Fruit fly (Drosophila melanogaster) whole organism, embryonic: ENCODE measurements around the gene CG5376.

ENCODE experiments used
- ATbp ChIP-seq: fragments of 200-800 bp; sonication (Bioruptor generic); optimal IDR thresholded peaks from 2 replicates; lab custom pipeline; 2017; ENCODE audit warnings: missing biosample characterization, mild to moderate bottlenecking, missing genetic modification characterization, missing genetic modification reagents
- Bgb ChIP-seq: fragments of 200-800 bp; sonication (Bioruptor generic); IDR thresholded peaks from 2 replicates; pipeline ENCODE4 v1.3.6; 2022; ENCODE audit warnings: missing biosample characterization, missing genetic modification characterization; ENCODE audit not compliant: partially characterized antibody
- CG10366 ChIP-seq: fragments of 200-800 bp; sonication (Bioruptor generic); IDR thresholded peaks from 2 replicates; pipeline ENCODE4 v1.3.6; 2022; ENCODE audit warnings: missing biosample characterization, missing genetic modification characterization
- CG11398 ChIP-seq: fragments of 200-800 bp; sonication (Bioruptor generic); optimal IDR thresholded peaks from 2 replicates; lab custom pipeline; 2016; ENCODE audit warnings: missing biosample characterization, missing genetic modification characterization
- CG14014 ChIP-seq: fragments of 200-800 bp; sonication (Bioruptor generic); IDR thresholded peaks from 2 replicates; pipeline ENCODE4 v1.3.6; 2022; ENCODE audit warnings: missing biosample characterization, missing genetic modification characterization
- CG14965 ChIP-seq: fragments of 200-800 bp; sonication (Bioruptor generic); optimal IDR thresholded peaks from 2 replicates; lab custom pipeline; 2016; ENCODE audit warnings: missing biosample characterization, missing genetic modification characterization, borderline replicate concordance
- CG15696 ChIP-seq: fragments of 200-800 bp; sonication (Bioruptor generic); optimal IDR thresholded peaks from 2 replicates; lab custom pipeline; 2019; ENCODE audit warnings: missing biosample characterization, mild to moderate bottlenecking, missing genetic modification characterization, moderate library complexity
- CG1603 ChIP-seq: fragments of 200-800 bp; sonication (Bioruptor generic); optimal IDR thresholded peaks from 2 replicates; lab custom pipeline; 2019; ENCODE audit warnings: missing biosample characterization, mild to moderate bottlenecking, missing genetic modification characterization, moderate library complexity
- CG17186 ChIP-seq: fragments of 200-800 bp; sonication (Bioruptor generic); optimal IDR thresholded peaks from 3 replicates; lab custom pipeline; 2017; ENCODE audit warnings: missing biosample characterization, missing genetic modification reagents, missing genetic modification characterization
- CG17359 ChIP-seq: fragments of 200-800 bp; sonication (Bioruptor generic); optimal IDR thresholded peaks from 3 replicates; lab custom pipeline; 2018; ENCODE audit warnings: missing biosample characterization, mild to moderate bottlenecking, missing genetic modification characterization, moderate library complexity
- CG17361 ChIP-seq: fragments of 200-800 bp; sonication (Bioruptor generic); IDR thresholded peaks from 3 replicates; pipeline ENCODE4 v1.3.6; 2022; ENCODE audit warnings: missing biosample characterization, missing genetic modification characterization
- CG2120 ChIP-seq: fragments of 200-800 bp; sonication (Bioruptor generic); optimal IDR thresholded peaks from 3 replicates; lab custom pipeline; 2016; ENCODE audit warnings: missing biosample characterization, missing genetic modification characterization
- CG2199 ChIP-seq: fragments of 200-800 bp; sonication (Bioruptor generic); IDR thresholded peaks from 3 replicates; pipeline ENCODE4 v1.3.6; 2022; ENCODE audit warnings: missing biosample characterization, missing genetic modification characterization
- CG2678 ChIP-seq: fragments of 200-800 bp; sonication (Bioruptor generic); optimal IDR thresholded peaks from 3 replicates; lab custom pipeline; 2019; ENCODE audit warnings: missing biosample characterization, mild to moderate bottlenecking, missing genetic modification characterization, moderate library complexity
- CG30020 ChIP-seq: fragments of 200-800 bp; optimal IDR thresholded peaks from 2 replicates; lab custom pipeline; 2019; ENCODE audit warnings: missing biosample characterization, mild to moderate bottlenecking, missing genetic modification characterization, moderate library complexity
- CG5953 ChIP-seq: fragments of 200-800 bp; sonication (Bioruptor generic); IDR thresholded peaks from 2 replicates; pipeline ENCODE4 v1.3.6; 2022; ENCODE audit warnings: missing biosample characterization, missing genetic modification characterization
- CG7556 ChIP-seq: fragments of 200-800 bp; sonication (Bioruptor generic); optimal IDR thresholded peaks from 2 replicates; lab custom pipeline; 2017; ENCODE audit warnings: missing biosample characterization, mild to moderate bottlenecking, missing genetic modification characterization
- CG8089 ChIP-seq: fragments of 200-800 bp; sonication (Bioruptor generic); optimal IDR thresholded peaks from 3 replicates; lab custom pipeline; 2016; ENCODE audit warnings: missing biosample characterization, missing genetic modification characterization
- CrebB ChIP-seq: fragments of 200-800 bp; sonication (Bioruptor generic); optimal IDR thresholded peaks from 3 replicates; lab custom pipeline; 2018; ENCODE audit warnings: missing biosample characterization, mild to moderate bottlenecking, missing genetic modification characterization
- HLHmδ ChIP-seq: fragments of 200-800 bp; sonication (Bioruptor generic); optimal IDR thresholded peaks from 2 replicates; lab custom pipeline; 2018; ENCODE audit warnings: missing biosample characterization, mild to moderate bottlenecking, missing genetic modification characterization, moderate library complexity
- Hmr ChIP-seq: fragments of 200-800 bp; sonication (Bioruptor generic); optimal IDR thresholded peaks from 3 replicates; lab custom pipeline; 2017; ENCODE audit warnings: mild to moderate bottlenecking, missing biosample characterization, missing genetic modification reagents, missing genetic modification characterization
- Med ChIP-seq: fragments of 200-800 bp; sonication (Bioruptor generic); peaks from one replicate; lab custom pipeline; 2016; ENCODE audit warnings: missing biosample characterization, missing genetic modification characterization, mild to moderate bottlenecking, inconsistent platforms, moderate library complexity
- NK7.1 ChIP-seq: fragments of 200-800 bp; sonication (Bioruptor generic); optimal IDR thresholded peaks from 3 replicates; lab custom pipeline; 2016; ENCODE audit warnings: missing biosample characterization, missing genetic modification characterization
- Ravus ChIP-seq: fragments of 200-800 bp; sonication (Bioruptor generic); IDR thresholded peaks from 2 replicates; pipeline ENCODE4 v1.3.6; 2022; ENCODE audit warnings: missing biosample characterization, missing genetic modification characterization
- Scr ChIP-seq: fragments of 200-800 bp; sonication (Bioruptor generic); IDR thresholded peaks from 2 replicates; pipeline ENCODE4 v1.3.6; 2022; ENCODE audit warnings: missing biosample characterization, missing genetic modification characterization; ENCODE audit not compliant: partially characterized antibody
- Side ChIP-seq: fragments of 200-800 bp; sonication (Bioruptor generic); optimal IDR thresholded peaks from 2 replicates; lab custom pipeline; 2016; ENCODE audit warnings: missing biosample characterization, missing genetic modification characterization
- Stat92E ChIP-seq, 3 experiments: fragments of >200 bp in 2 of 3; fragments of 200-800 bp in 1 of 3; sonication (Bioruptor generic) in 1 of 3; optimal IDR thresholded peaks; 2 replicates each; lab custom pipeline; 2017 to 2019; ENCODE audit warnings: missing biosample characterization in 3 of 3, missing genetic modification characterization in 3 of 3, mild to moderate bottlenecking in 1 of 3, moderate library complexity in 1 of 3
- Vsx1 ChIP-seq: fragments of 200-800 bp; sonication (Bioruptor generic); optimal IDR thresholded peaks from 2 replicates; lab custom pipeline; 2017; ENCODE audit warnings: missing biosample characterization, mild to moderate bottlenecking, missing genetic modification characterization, missing genetic modification reagents
- Xrp1 ChIP-seq: fragments of 200-800 bp; sonication (Bioruptor generic); IDR thresholded peaks from 2 replicates; pipeline ENCODE4 v1.3.6; 2022; ENCODE audit warnings: missing biosample characterization, missing genetic modification characterization
- ato ChIP-seq: fragments of 200-800 bp; sonication (Bioruptor generic); IDR thresholded peaks from 2 replicates; pipeline ENCODE4 v1.3.6; 2022; ENCODE audit warnings: missing biosample characterization, missing genetic modification characterization; ENCODE audit not compliant: partially characterized antibody
- chinmo ChIP-seq: fragments of 200-800 bp; sonication (Bioruptor generic); IDR thresholded peaks from 4 replicates; pipeline ENCODE4 v1.3.6; 2022; ENCODE audit warnings: missing biosample characterization, missing genetic modification characterization; ENCODE audit not compliant: partially characterized antibody
- chn ChIP-seq: fragments of 200-800 bp; sonication (Bioruptor generic); optimal IDR thresholded peaks from 2 replicates; lab custom pipeline; 2016; ENCODE audit warnings: missing biosample characterization, missing genetic modification characterization
- ci ChIP-seq: fragments of 200-800 bp; sonication (Bioruptor generic); IDR thresholded peaks from 3 replicates; pipeline ENCODE4 v1.3.6; 2022; ENCODE audit warnings: missing biosample characterization, missing genetic modification characterization
- corto ChIP-seq: fragments of 200-800 bp; sonication (Bioruptor generic); optimal IDR thresholded peaks from 2 replicates; lab custom pipeline; 2016; ENCODE audit warnings: missing biosample characterization, mild to moderate bottlenecking, missing genetic modification characterization, moderate library complexity
- crol ChIP-seq: fragments of 200-800 bp; sonication (Bioruptor generic); IDR thresholded peaks from 2 replicates; pipeline ENCODE4 v1.3.6; 2022; ENCODE audit warnings: missing biosample characterization, missing genetic modification characterization
- dpn ChIP-seq, 2 experiments: fragments of 200-800 bp; sonication (Bioruptor generic); optimal IDR thresholded peaks; 3 replicates each; lab custom pipeline; 2016; ENCODE audit warnings: missing biosample characterization in 2 of 2, missing genetic modification characterization in 2 of 2
- nau ChIP-seq: fragments of 200-800 bp; sonication (Bioruptor generic); optimal IDR thresholded peaks from 3 replicates; lab custom pipeline; 2017; ENCODE audit warnings: missing biosample characterization, mild to moderate bottlenecking, missing genetic modification characterization, missing genetic modification reagents
- nmo ChIP-seq: fragments of 200-800 bp; sonication (Bioruptor generic); optimal IDR thresholded peaks from 2 replicates; lab custom pipeline; 2018; ENCODE audit warnings: missing biosample characterization, mild to moderate bottlenecking, missing genetic modification characterization, moderate library complexity
- sim ChIP-seq: fragments of 200-800 bp; sonication (Bioruptor generic); IDR thresholded peaks from 2 replicates; pipeline ENCODE4 v1.3.6; 2022; ENCODE audit warnings: missing biosample characterization, missing genetic modification characterization
- slp2 ChIP-seq: fragments of 200-800 bp; sonication (Bioruptor generic); optimal IDR thresholded peaks from 2 replicates; lab custom pipeline; 2016; ENCODE audit warnings: missing biosample characterization, missing genetic modification characterization
- so ChIP-seq: fragments of 200-800 bp; sonication (Bioruptor generic); IDR thresholded peaks from 3 replicates; pipeline ENCODE4 v1.3.6; 2022; ENCODE audit warnings: missing biosample characterization, missing genetic modification characterization
- sob ChIP-seq: fragments of 200-800 bp; sonication (Bioruptor generic); IDR thresholded peaks from 2 replicates; pipeline ENCODE4 v1.3.6; 2022; ENCODE audit warnings: missing biosample characterization, missing genetic modification characterization
- sqz ChIP-seq: fragments of 200-800 bp; sonication (Bioruptor generic); optimal IDR thresholded peaks from 3 replicates; lab custom pipeline; 2018; ENCODE audit warnings: missing biosample characterization, mild to moderate bottlenecking, missing genetic modification characterization
- tna ChIP-seq: fragments of 200-800 bp; sonication (Bioruptor generic); IDR thresholded peaks from 2 replicates; pipeline ENCODE4 v1.3.6; 2022; ENCODE audit warnings: missing biosample characterization, missing genetic modification characterization; ENCODE audit not compliant: partially characterized antibody
- unpg ChIP-seq: fragments of 200-800 bp; sonication (Bioruptor generic); optimal IDR thresholded peaks from 3 replicates; lab custom pipeline; 2018; ENCODE audit warnings: missing biosample characterization, mild to moderate bottlenecking, missing genetic modification characterization, moderate library complexity
- vfl ChIP-seq: fragments of 200-800 bp; sonication (Bioruptor generic); optimal IDR thresholded peaks from 2 replicates; lab custom pipeline; 2016; ENCODE audit warnings: missing biosample characterization, missing genetic modification characterization
- z ChIP-seq: fragments of 200-800 bp; sonication (Bioruptor generic); IDR thresholded peaks from 3 replicates; pipeline ENCODE4 v1.3.6; 2022; ENCODE audit warnings: missing biosample characterization, missing genetic modification characterization

The CG5376 gene

dm6 chr3R:22470064-22470463, 18.7 kb downstream of the CG5376 start (continued):
- TF ChIP-seq CG15696 (tag; lab: Kevin White, UChicago) (no peak), Med (GFP tag; lab: Kevin White, UChicago) (peak; percentile 26), ato (GFP tag; lab: Robert Waterston, UW) (no peak), unpg (no peak), CG2678 (no peak)

dm6 chr3R:22468829-22469487, 19.8 kb downstream of the CG5376 start:
- TF ChIP-seq corto (GFP tag; lab: Kevin White, UChicago) (no peak), CG15696 (tag; lab: Kevin White, UChicago) (peak; percentile 10), nau (GFP tag; lab: Kevin White, UChicago) (no peak), CG5953 (GFP tag; lab: Robert Waterston, UW) (peak; percentile 39; the same call in 1 of the 2 replicates), vfl (GFP tag; lab: Kevin White, UChicago) (peak; percentile 84), CG14014 (GFP tag; lab: Robert Waterston, UW) (peak; percentile 90), CG1603 (peak; percentile 76), CrebB (peak; percentile 82), Xrp1 (GFP tag; lab: Robert Waterston, UW) (peak; percentile 83), Ravus (peak; percentile 62), CG17359 (tag; lab: Kevin White, UChicago) (peak; percentile 87), chinmo (GFP tag; lab: Robert Waterston, UW) (peak; percentile 64; the same call in 1 of the 4 replicates), CG14965 (peak; percentile 25), so (GFP tag; lab: Robert Waterston, UW) (peak; percentile 89), CG2120 (GFP tag; lab: Kevin White, UChicago) (peak; percentile 95), slp2 (GFP tag; lab: Kevin White, UChicago) (peak; percentile 85), tna (GFP tag; lab: Robert Waterston, UW) (no peak), ATbp (GFP tag; lab: Kevin White, UChicago) (peak; percentile 86), z (GFP tag; lab: Robert Waterston, UW) (no peak), crol (GFP tag; lab: Robert Waterston, UW) (peak; percentile 14; the same call in 1 of the 2 replicates), CG7556 (GFP tag; lab: Kevin White, UChicago) (peak; percentile 91), dpn (GFP tag; optimal IDR thresholded peaks at IDR 0.05; lab: Kevin White, UChicago) (peak; percentile 87 to 89), CG2199 (GFP tag; lab: Robert Waterston, UW) (no peak), sqz (GFP tag; lab: Kevin White, UChicago) (no peak), HLHmδ (GFP tag; lab: Kevin White, UChicago) (no peak), chn (peak; percentile 67), ci (peak; percentile 87), Hmr (GFP tag; lab: Kevin White, UChicago) (peak; percentile 95), unpg (peak; percentile 87), Scr (GFP tag; lab: Robert Waterston, UW) (no peak), CG17186 (GFP tag; lab: Kevin White, UChicago) (peak; percentile 10), nmo (peak; percentile 93), Side (GFP tag; lab: Kevin White, UChicago) (peak; percentile 87), CG17361 (GFP tag; lab: Robert Waterston, UW) (no peak; the same call in 2 of the 3 replicates), CG30020 (no peak), CG10366 (GFP tag; lab: Robert Waterston, UW) (peak; percentile 78), NK7.1 (GFP tag; lab: Kevin White, UChicago) (peak; percentile 77), CG11398 (GFP tag; lab: Kevin White, UChicago) (peak; percentile 78), Vsx1 (GFP tag; lab: Kevin White, UChicago) (peak; percentile 43), Bgb (GFP tag; lab: Robert Waterston, UW) (no peak), sim (no peak), Stat92E (GFP tag; optimal IDR thresholded peaks at IDR 0.05; lab: Kevin White, UChicago) (no peak), sob (peak; percentile 90), CG8089 (GFP tag; lab: Kevin White, UChicago) (peak; percentile 67)
